Worm (Caenorhabditis elegans) whole organism, young adult: Measurements from ENCODE around the gene C01G6.2.

Source experiments
- B0019.2 ChIP-seq: fragments of 200-800 bp; sonication (Bioruptor generic); conservative IDR thresholded peaks from 2 replicates; pipeline ENCODE4 v1.3.6; 2022; ENCODE audit warnings: missing genetic modification reagents, missing genetic modification characterization, missing compliant biosample characterization
- T26A5.8 ChIP-seq: sonication (generic microtip); optimal IDR thresholded peaks from 2 replicates; lab custom pipeline; 2016; ENCODE audit warnings: missing genetic modification characterization, missing compliant biosample characterization
- attf-6 ChIP-seq: fragments of 200-800 bp; sonication (Bioruptor generic); IDR thresholded peaks from 2 replicates; pipeline ENCODE4 v1.3.6; 2022; ENCODE audit warnings: missing genetic modification reagents, missing genetic modification characterization, missing compliant biosample characterization
- ets-4 ChIP-seq: fragments of 200-800 bp; sonication (Bioruptor generic); optimal IDR thresholded peaks from 2 replicates; lab custom pipeline; 2018; ENCODE audit warnings: mild to moderate bottlenecking, missing genetic modification characterization, missing compliant biosample characterization
- hmg-20 ChIP-seq: fragments of 200-800 bp; sonication (Bioruptor generic); IDR thresholded peaks from 2 replicates; pipeline ENCODE4 v1.3.6; 2022; ENCODE audit warnings: missing genetic modification reagents, missing genetic modification characterization, missing compliant biosample characterization
- hsf-1 ChIP-seq: fragments of 200-800 bp; sonication (Bioruptor generic); IDR thresholded peaks from 2 replicates; pipeline ENCODE4 v1.3.6; 2022; ENCODE audit warnings: missing genetic modification reagents, missing genetic modification characterization, missing compliant biosample characterization
- rec-8 ChIP-seq, 2 experiments: sonication (generic microtip); optimal IDR thresholded peaks; 2 replicates each; lab custom pipeline; 2016; ENCODE audit warnings: mild to moderate bottlenecking in 2 of 2, missing genetic modification characterization in 2 of 2, missing genetic modification reagents in 2 of 2, missing genotype in 2 of 2, missing biosample characterization in 1 of 2, missing compliant biosample characterization in 1 of 2, moderate library complexity in 1 of 2
- sea-2 ChIP-seq: fragments of 200-800 bp; sonication (Bioruptor generic); IDR thresholded peaks from 2 replicates; pipeline ENCODE4 v1.3.6; 2022; ENCODE audit warnings: missing genetic modification characterization, missing compliant biosample characterization
- unc-130 ChIP-seq: sonication (generic microtip); optimal IDR thresholded peaks from 2 replicates; lab custom pipeline; 2016; ENCODE audit warnings: missing genetic modification reagents, missing genetic modification characterization, missing compliant biosample characterization

ce11 chrII:9280846-9281245, 14.0 kb downstream of the C01G6.2 start:
- TF ChIP-seq hsf-1: no peak
- TF ChIP-seq hmg-20 (GFP tag; lab: Robert Waterston, UW): no peak
- no peak for TF ChIP-seq sea-2
- no peak for TF ChIP-seq unc-130 (GFP tag; lab: Kevin White, UChicago)
- TF ChIP-seq rec-8 (tag; optimal IDR thresholded peaks at IDR 0.05; lab: Kevin White, UChicago): no peak
- no peak for TF ChIP-seq T26A5.8 (tag; lab: Kevin White, UChicago)
- no peak for TF ChIP-seq B0019.2
- TF ChIP-seq ets-4 (GFP tag; lab: Kevin White, UChicago): no peak
- TF ChIP-seq attf-6 (GFP tag; lab: Robert Waterston, UW): no peak
